Worm (Caenorhabditis elegans) whole organism, mixed stage, embryonic: ENCODE data around the gene W07G4.2.

Experiments
- ces-1 ChIP-seq: fragments of 150-350 bp; optimal IDR thresholded peaks from 2 replicates; lab custom pipeline; 2014; ENCODE audit warnings: missing biosample characterization, missing genetic modification reagents, missing genetic modification characterization
- cnd-1 ChIP-seq: fragments of 200-800 bp; sonication (Bioruptor generic); optimal IDR thresholded peaks from 2 replicates; lab custom pipeline; 2018; ENCODE audit warnings: mild to moderate bottlenecking, missing genetic modification characterization, missing compliant biosample characterization
- flh-1 ChIP-seq: fragments of 200-800 bp; sonication (Bioruptor generic); optimal IDR thresholded peaks from 2 replicates; lab custom pipeline; 2018; ENCODE audit warnings: mild to moderate bottlenecking, missing genetic modification characterization, moderate library complexity, missing compliant biosample characterization
- hlh-1 ChIP-seq: fragments of 150-350 bp; optimal IDR thresholded peaks from 2 replicates; lab custom pipeline; 2014; ENCODE audit warnings: missing biosample characterization, missing genetic modification reagents, missing genetic modification characterization
- lin-13 ChIP-seq: fragments of 150-350 bp; optimal IDR thresholded peaks from 2 replicates; lab custom pipeline; 2014; ENCODE audit warnings: missing biosample characterization, missing genetic modification characterization
- mep-1 ChIP-seq: fragments of 150-350 bp; optimal IDR thresholded peaks from 2 replicates; lab custom pipeline; 2017; ENCODE audit warnings: missing biosample characterization, missing genetic modification reagents, missing genetic modification characterization, inconsistent platforms
- nhr-237 ChIP-seq: fragments of 150-350 bp; optimal IDR thresholded peaks from 2 replicates; lab custom pipeline; 2014; ENCODE audit warnings: missing biosample characterization, missing genetic modification characterization
- pha-4 ChIP-seq: fragments of 150-350 bp; optimal IDR thresholded peaks from 2 replicates; lab custom pipeline; 2018; ENCODE audit warnings: missing biosample characterization, missing genetic modification reagents, missing genetic modification characterization
- snpc-4 ChIP-seq: fragments of 150-350 bp; optimal IDR thresholded peaks from 2 replicates; lab custom pipeline; 2014; ENCODE audit warnings: missing biosample characterization, missing genetic modification characterization

- no peak for TF ChIP-seq lin-13 (tag; lab: Kevin White, UChicago)
- TF ChIP-seq cnd-1 (tag; lab: Kevin White, UChicago), result no peak
- TF ChIP-seq snpc-4 (tag; lab: Kevin White, UChicago), result no peak
- TF ChIP-seq hlh-1 (tag; lab: Kevin White, UChicago), result no peak
- no peak for TF ChIP-seq mep-1 (tag; lab: Kevin White, UChicago)
- no peak for TF ChIP-seq ces-1 (GFP tag; lab: Kevin White, UChicago)
- no peak for TF ChIP-seq flh-1 (GFP tag; lab: Kevin White, UChicago)
- TF ChIP-seq nhr-237 (tag; lab: Kevin White, UChicago), result no peak
- no peak for TF ChIP-seq pha-4 (tag; lab: Kevin White, UChicago)
Measured at ce11 chrV:13063402-13063801, 27.0 kb upstream of the W07G4.2 start.
